Fruit fly (Drosophila melanogaster): Measurements from ENCODE around the gene HP1D3csd.

The HP1D3csd gene

dm6 chrX:19220415-19220814 lies 30.4 kb downstream of the HP1D3csd start, which contains the start of gene CG7884 (continued):
- TF ChIP-seq Dll (GFP tag; IDR thresholded peaks at IDR 0.05; ENCODE audit: partially characterized antibody), result peak; percentile 43; the same call in 1 of the 4 replicates
- TF ChIP-seq hb (GFP tag; IDR thresholded peaks at IDR 0.05; ENCODE audit: partially characterized antibody), result no peak
- no peak for TF ChIP-seq otp (GFP tag; IDR thresholded peaks at IDR 0.05)
- no peak for TF ChIP-seq E2f2 (GFP tag; IDR thresholded peaks at IDR 0.05)
- no peak for TF ChIP-seq CG3065 (GFP tag; optimal IDR thresholded peaks at IDR 0.05)
- no peak for TF ChIP-seq Chrac-16 (GFP tag; optimal IDR thresholded peaks at IDR 0.05)
- no peak for TF ChIP-seq CG9727 (GFP tag; optimal IDR thresholded peaks at IDR 0.05)
- TF ChIP-seq Dek (tag; optimal IDR thresholded peaks at IDR 0.05), result no peak
- no peak for TF ChIP-seq Mad (GFP tag; optimal IDR thresholded peaks at IDR 0.05)
- TF ChIP-seq YL-1 (GFP tag; optimal IDR thresholded peaks at IDR 0.05), result no peak
- TF ChIP-seq Nf-YB (GFP tag; optimal IDR thresholded peaks at IDR 0.05), result no peak
- no peak for TF ChIP-seq chinmo (GFP tag; IDR thresholded peaks at IDR 0.05; ENCODE audit: partially characterized antibody)
- no peak for TF ChIP-seq HmgZ (tag; optimal IDR thresholded peaks at IDR 0.05)
- no peak for TF ChIP-seq CG14710 (tag; optimal IDR thresholded peaks at IDR 0.05)
- TF ChIP-seq HLH4C (GFP tag; IDR thresholded peaks at IDR 0.05; ENCODE audit: partially characterized antibody), result 0 out of 3 replicates have a peak, but pooled peaks have one; percentile 9
- TF ChIP-seq CG10321 (GFP tag; IDR thresholded peaks at IDR 0.05), result no peak
- TF ChIP-seq CG10431 (GFP tag; optimal IDR thresholded peaks at IDR 0.05), result no peak
- TF ChIP-seq ase (GFP tag; IDR thresholded peaks at IDR 0.05), result no peak
- TF ChIP-seq Usf (GFP tag; optimal IDR thresholded peaks at IDR 0.05), result no peak
- no peak for TF ChIP-seq CG10565 (GFP tag; optimal IDR thresholded peaks at IDR 0.05)
- TF ChIP-seq esg (GFP tag; conservative IDR thresholded peaks at IDR 0.05), result no peak
- TF ChIP-seq ara (GFP tag; IDR thresholded peaks at IDR 0.05), result 0 out of 2 replicates have a peak, but pooled peaks have one; percentile 14
- no peak for TF ChIP-seq CG11398 (GFP tag; optimal IDR thresholded peaks at IDR 0.05)
- TF ChIP-seq Sry-δ (GFP tag; optimal IDR thresholded peaks at IDR 0.05), result no peak

- peak in 1 of 2 experiments; percentile 18 for TF ChIP-seq tll (GFP tag; optimal IDR thresholded peaks at IDR 0.05)
- TF ChIP-seq CG15011 (GFP tag; optimal IDR thresholded peaks at IDR 0.05), result no peak
- TF ChIP-seq twi (tag; optimal IDR thresholded peaks at IDR 0.05), result peak; percentile 34
- TF ChIP-seq Nf-YC (tag; optimal IDR thresholded peaks at IDR 0.05), result no peak
- no peak for TF ChIP-seq MBD-R2 (GFP tag; IDR thresholded peaks at IDR 0.05)
- no peak for TF ChIP-seq usp (GFP tag; optimal IDR thresholded peaks at IDR 0.05)
- no peak for TF ChIP-seq Opbp (GFP tag; IDR thresholded peaks at IDR 0.05; ENCODE audit: partially characterized antibody)
- no peak for TF ChIP-seq NfI (GFP tag; optimal IDR thresholded peaks at IDR 0.05)
- TF ChIP-seq Mes4 (GFP tag; optimal IDR thresholded peaks at IDR 0.05), result no peak
- peak; percentile 26 for TF ChIP-seq grn (GFP tag; optimal IDR thresholded peaks at IDR 0.05)
- no peak for TF ChIP-seq slp2 (GFP tag; optimal IDR thresholded peaks at IDR 0.05)
- no peak for TF ChIP-seq CG4360 (GFP tag; IDR thresholded peaks at IDR 0.05)
- peak; percentile 55 for TF ChIP-seq zen (tag; optimal IDR thresholded peaks at IDR 0.05)
- peak in 1 of 3 experiments; percentile 10 for TF ChIP-seq Stat92E (GFP tag; optimal IDR thresholded peaks at IDR 0.05)
- TF ChIP-seq CG17385 (GFP tag; optimal IDR thresholded peaks at IDR 0.05), result peak; percentile 76
- TF ChIP-seq cad (GFP tag; optimal IDR thresholded peaks at IDR 0.05), result peak; percentile 88
- TF ChIP-seq lov (optimal IDR thresholded peaks at IDR 0.05), result no peak
- TF ChIP-seq lov (GFP tag; IDR thresholded peaks at IDR 0.05), result no peak
- TF ChIP-seq gcm2 (GFP tag; optimal IDR thresholded peaks at IDR 0.05), result no peak
- TF ChIP-seq Adf1 (GFP tag; IDR thresholded peaks at IDR 0.05), result no peak
- peak; percentile 35 for TF ChIP-seq kni (GFP tag; optimal IDR thresholded peaks at IDR 0.05)
- TF ChIP-seq Nf-YB (GFP tag; optimal IDR thresholded peaks at IDR 0.05), result no peak
- peak; percentile 97 for TF ChIP-seq Blimp-1 (GFP tag; optimal IDR thresholded peaks at IDR 0.05)
- peak; percentile 22 for TF ChIP-seq CG33557 (GFP tag; optimal IDR thresholded peaks at IDR 0.05)
- peak; percentile 11; the same call in 1 of the 3 replicates for TF ChIP-seq CG6791 (GFP tag; IDR thresholded peaks at IDR 0.05; ENCODE audit: partially characterized antibody)
- no peak for TF ChIP-seq sens (GFP tag)
- no peak for TF ChIP-seq CG2875 (GFP tag; optimal IDR thresholded peaks at IDR 0.05)
These were observed 31.1 kb downstream of the HP1D3csd start for dm6 chrX:19220963-19221572.
